Worm (Caenorhabditis elegans) whole organism, L2 larva: ENCODE results near the gene fbxc-24.

Experiments
- crh-2 ChIP-seq: sonication (generic microtip); optimal IDR thresholded peaks from 2 replicates; lab custom pipeline; 2017; ENCODE audit warnings: missing biosample characterization, missing genetic modification characterization
- lin-13 ChIP-seq: fragments of 150-350 bp; optimal IDR thresholded peaks from 2 replicates; lab custom pipeline; 2014; ENCODE audit warnings: missing biosample characterization, missing genetic modification reagents, missing genetic modification characterization
- nhr-12 ChIP-seq: fragments of 150-350 bp; optimal IDR thresholded peaks from 2 replicates; lab custom pipeline; 2014; ENCODE audit warnings: missing biosample characterization, missing genetic modification characterization
- nhr-6 ChIP-seq: fragments of 150-350 bp; optimal IDR thresholded peaks from 2 replicates; lab custom pipeline; 2014; ENCODE audit warnings: missing biosample characterization, missing genetic modification characterization
- unc-39 ChIP-seq: fragments of 150-350 bp; optimal IDR thresholded peaks from 2 replicates; lab custom pipeline; 2014; ENCODE audit warnings: missing biosample characterization, missing genetic modification characterization
- unc-55 ChIP-seq: fragments of 150-350 bp; sonication (generic microtip); optimal IDR thresholded peaks from 3 replicates; lab custom pipeline; 2014; ENCODE audit warnings: missing biosample characterization, missing genetic modification reagents, missing genetic modification characterization
- ztf-4 ChIP-seq: fragments of 150-350 bp; optimal IDR thresholded peaks from 2 replicates; lab custom pipeline; 2014; ENCODE audit warnings: missing biosample characterization, missing genetic modification characterization

- no peak for TF ChIP-seq lin-13 (GFP tag; lab: Kevin White, UChicago)
- no peak for TF ChIP-seq crh-2 (tag; lab: Kevin White, UChicago)
- TF ChIP-seq nhr-12 (tag; lab: Kevin White, UChicago) = no peak
- TF ChIP-seq unc-55 (GFP tag; lab: Kevin White, UChicago) = no peak
- TF ChIP-seq nhr-6 (tag; lab: Kevin White, UChicago) = no peak
- no peak for TF ChIP-seq unc-39 (tag; lab: Kevin White, UChicago)
- TF ChIP-seq ztf-4 (tag; lab: Kevin White, UChicago) = no peak
Observed at ce11 chrII:937265-937664, 27.8 kb upstream of the fbxc-24 start.
